Worm (Caenorhabditis elegans): Measurements from ENCODE around the gene ZK546.19.

ce11 chrII:4918501-4919021 lies 23.0 kb upstream of the ZK546.19 start:
- TF ChIP-seq tbx-37 (GFP tag; conservative IDR thresholded peaks at IDR 0.05), result no peak
- no peak for TF ChIP-seq ama-1 (optimal IDR thresholded peaks at IDR 0.05)
- TF ChIP-seq ceh-36 (tag; optimal IDR thresholded peaks at IDR 0.05), result no peak
- TF ChIP-seq hmg-4 (GFP tag; optimal IDR thresholded peaks at IDR 0.05), result no peak
